Fruit fly (Drosophila melanogaster) whole organism, embryonic: ENCODE data around the gene CG1233.

Experiments used
- Awh ChIP-seq: fragments of 200-800 bp; sonication (Bioruptor generic); IDR thresholded peaks from 2 replicates; pipeline ENCODE4, ENCODE4 v1.3.6; 2022; ENCODE audit warnings: missing biosample characterization, missing genetic modification characterization
- CG11695 ChIP-seq: fragments of 200-800 bp; sonication (Bioruptor generic); IDR thresholded peaks from 3 replicates; pipeline ENCODE4 v1.3.6; 2022; ENCODE audit warnings: missing biosample characterization, missing genetic modification characterization
- CG1647 ChIP-seq: fragments of 200-800 bp; sonication (Bioruptor generic); optimal IDR thresholded peaks from 3 replicates; lab custom pipeline; 2016; ENCODE audit warnings: missing biosample characterization, missing genetic modification characterization
- CG1832 ChIP-seq: fragments of 200-800 bp; sonication (Bioruptor generic); optimal IDR thresholded peaks from 2 replicates; lab custom pipeline; 2017; ENCODE audit warnings: missing biosample characterization, mild to moderate bottlenecking, missing genetic modification characterization, inconsistent platforms
- CG30403 ChIP-seq: fragments of 200-800 bp; sonication (Bioruptor generic); optimal IDR thresholded peaks from 3 replicates; lab custom pipeline; 2016; ENCODE audit warnings: missing biosample characterization, missing genetic modification characterization
- CG3726 ChIP-seq: fragments of 200-800 bp; sonication (Bioruptor generic); IDR thresholded peaks from 3 replicates; pipeline ENCODE4, ENCODE4 v1.3.6; 2022; ENCODE audit warnings: missing biosample characterization, missing genetic modification characterization
- CTCF ChIP-seq: fragments of 200-800 bp; sonication (Bioruptor generic); optimal IDR thresholded peaks from 2 replicates; lab custom pipeline; 2017; ENCODE audit warnings: missing biosample characterization, mild to moderate bottlenecking, missing genetic modification characterization, moderate library complexity
- Camta ChIP-seq: fragments of 200-800 bp; sonication (Bioruptor generic); optimal IDR thresholded peaks from 2 replicates; lab custom pipeline; 2016; ENCODE audit warnings: missing biosample characterization, missing genetic modification characterization
- HLH3B ChIP-seq: fragments of 200-800 bp; sonication (Bioruptor generic); IDR thresholded peaks from 2 replicates; pipeline ENCODE4 v1.3.6; 2022; ENCODE audit warnings: missing biosample characterization, missing genetic modification characterization
- Myb ChIP-seq: fragments of 200-800 bp; sonication (Bioruptor generic); optimal IDR thresholded peaks from 2 replicates; lab custom pipeline; 2016; ENCODE audit warnings: missing biosample characterization, missing genetic modification characterization
- slp2 ChIP-seq: fragments of 200-800 bp; sonication (Bioruptor generic); optimal IDR thresholded peaks from 2 replicates; lab custom pipeline; 2016; ENCODE audit warnings: missing biosample characterization, missing genetic modification characterization

- no peak for TF ChIP-seq slp2 (GFP tag; lab: Kevin White, UChicago)
- TF ChIP-seq CG30403 = no peak
- TF ChIP-seq CG3726 (GFP tag; lab: Robert Waterston, UW) = no peak
- no peak for TF ChIP-seq CTCF (GFP tag; lab: Kevin White, UChicago)
- TF ChIP-seq CG1647 (GFP tag; lab: Kevin White, UChicago) = no peak
- TF ChIP-seq Camta (GFP tag; lab: Kevin White, UChicago) = no peak
- no peak for TF ChIP-seq CG11695 (GFP tag; lab: Robert Waterston, UW)
- no peak for TF ChIP-seq CG1832 (GFP tag; lab: Kevin White, UChicago)
- no peak for TF ChIP-seq HLH3B (GFP tag; lab: Robert Waterston, UW)
- TF ChIP-seq Awh (GFP tag; lab: Robert Waterston, UW) = no peak
- TF ChIP-seq Myb (GFP tag; lab: Kevin White, UChicago) = no peak
These were observed 14.4 kb downstream of the CG1233 start for dm6 chr3L:375672-376071.
